Fruit fly (Drosophila melanogaster) whole organism, pupa: ENCODE measurements around the gene ND-18.

Experiments used
- CG12605 ChIP-seq: fragments of 200-800 bp; sonication (Bioruptor generic); IDR thresholded peaks from 2 replicates; pipeline ENCODE4 v1.3.6; 2022; ENCODE audit warnings: missing biosample characterization, missing genetic modification characterization
- CG14655 ChIP-seq: fragments of 200-800 bp; sonication (Bioruptor generic); optimal IDR thresholded peaks from 3 replicates; lab custom pipeline; 2017; ENCODE audit warnings: mild to moderate bottlenecking, missing biosample characterization, missing genetic modification reagents, missing genetic modification characterization
- CG34367 ChIP-seq: fragments of 200-800 bp; sonication (Bioruptor generic); optimal IDR thresholded peaks from 2 replicates; lab custom pipeline; 2018; ENCODE audit warnings: missing biosample characterization, mild to moderate bottlenecking, missing genetic modification characterization
- CG9948 ChIP-seq: fragments of 200-800 bp; sonication (Bioruptor generic); optimal IDR thresholded peaks from 2 replicates; lab custom pipeline; 2018; ENCODE audit warnings: missing biosample characterization, mild to moderate bottlenecking, missing genetic modification characterization, moderate library complexity

DNA sequence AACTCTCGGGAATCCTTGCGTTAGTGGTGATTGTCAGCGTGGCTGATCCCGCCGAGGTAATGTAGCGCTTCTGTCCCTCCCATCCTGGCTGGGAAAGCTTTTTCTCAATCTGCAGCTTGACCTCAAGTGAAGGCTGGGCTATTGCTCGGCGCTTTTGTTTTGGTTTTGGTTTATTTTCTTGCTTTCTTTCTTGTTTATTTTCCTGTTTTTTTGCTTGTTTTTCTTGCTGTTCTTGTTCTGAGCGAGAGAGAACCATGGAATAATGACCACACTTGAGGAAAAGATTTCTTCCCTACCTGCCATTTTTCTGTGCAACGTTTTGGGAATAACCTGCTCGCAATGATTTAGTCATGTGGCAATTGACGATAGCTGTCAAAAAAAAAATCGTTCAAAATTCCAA is 7.2 kb upstream of the ND-18 start:
- peak; percentile 73 for TF ChIP-seq CG34367 (tag; lab: Kevin White, UChicago)
- peak; percentile 80 for TF ChIP-seq CG12605 (GFP tag; lab: Robert Waterston, UW)
- peak; percentile 47 for TF ChIP-seq CG9948
- no peak for TF ChIP-seq CG14655 (GFP tag; lab: Kevin White, UChicago)
